Worm (Caenorhabditis elegans): ENCODE results near the gene C09B9.85.

The C09B9.85 gene

DNA sequence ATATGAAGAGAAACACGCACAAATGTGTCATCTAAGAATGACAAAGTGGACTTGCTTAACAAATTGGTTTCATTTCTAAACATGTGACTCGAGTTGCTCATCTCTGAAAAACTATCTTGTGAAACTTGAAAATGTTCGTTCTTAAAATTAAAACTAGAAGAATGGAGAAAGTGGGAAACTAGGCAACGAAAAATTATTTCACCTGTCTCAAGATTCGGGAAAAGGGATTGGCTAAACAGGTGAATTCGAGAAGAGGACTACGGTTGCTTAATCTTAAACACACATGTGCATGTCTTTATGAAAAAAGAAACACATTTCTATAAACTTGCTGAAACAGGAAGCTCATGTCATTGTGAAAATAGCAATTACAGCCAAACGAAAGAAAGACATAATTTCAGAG, 44.5 kb downstream of the C09B9.85 start, which contains the start of gene srz-24:
TSS of gene srz-24 (minus strand) at position 101 of the 400 bp plus-strand sequence.
- TF ChIP-seq F13H6.1 (tag; optimal IDR thresholded peaks at IDR 0.05) (no peak), lin-11 (tag; optimal IDR thresholded peaks at IDR 0.05) (no peak), lin-39 (tag; optimal IDR thresholded peaks at IDR 0.05) (no peak), dmd-4 (tag; optimal IDR thresholded peaks at IDR 0.05) (no peak), crh-2 (tag; optimal IDR thresholded peaks at IDR 0.05) (no peak), ztf-11 (tag; optimal IDR thresholded peaks at IDR 0.05) (no peak), sem-4 (tag; optimal IDR thresholded peaks at IDR 0.05) (no peak)

DNA sequence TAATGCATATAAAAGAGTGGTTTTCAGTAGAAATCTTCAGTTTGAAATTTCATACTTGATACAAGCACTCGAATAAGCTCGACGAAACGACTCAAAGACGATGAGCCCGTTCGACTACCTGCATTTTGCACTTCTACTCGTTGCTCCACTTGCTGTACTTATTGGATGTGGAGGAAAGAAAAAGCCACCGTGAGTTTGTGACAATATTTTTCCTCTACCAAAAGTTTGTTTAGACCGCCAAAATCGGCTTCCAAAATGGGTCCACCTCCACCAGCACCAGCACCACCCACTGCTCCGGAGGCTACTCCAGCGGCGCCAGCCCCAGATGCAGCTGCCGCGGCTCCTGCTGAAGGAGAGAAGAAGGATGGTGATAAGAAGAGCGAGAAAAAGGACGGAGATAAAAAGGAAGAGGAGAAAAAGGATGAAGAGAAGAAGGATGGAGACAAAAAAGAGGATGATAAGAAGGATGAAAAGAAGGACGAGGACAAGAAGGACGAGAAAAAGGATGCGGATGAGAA, 48.3 kb downstream of the C09B9.85 start, which contains the start of gene E03H12.5:
TSS of gene E03H12.5 (plus strand) at position 51 of the 518 bp plus-strand sequence.
- no peak for TF ChIP-seq nhr-77 (tag; optimal IDR thresholded peaks at IDR 0.05)
- no peak for TF ChIP-seq mbf-1 (tag; optimal IDR thresholded peaks at IDR 0.05)
- TF ChIP-seq R02D3.7 (tag; optimal IDR thresholded peaks at IDR 0.05) = no peak
- TF ChIP-seq sma-9 (GFP tag; optimal IDR thresholded peaks at IDR 0.05) = no peak
- TF ChIP-seq sma-9 (tag; optimal IDR thresholded peaks at IDR 0.05) = no peak
- no peak for TF ChIP-seq egl-27 (tag; optimal IDR thresholded peaks at IDR 0.05)
- TF ChIP-seq elt-3 (tag; optimal IDR thresholded peaks at IDR 0.05) = no peak
- no peak for TF ChIP-seq ztf-4 (tag; optimal IDR thresholded peaks at IDR 0.05)
- no peak for TF ChIP-seq peb-1 (tag; optimal IDR thresholded peaks at IDR 0.05)
- TF ChIP-seq sem-4 (tag; optimal IDR thresholded peaks at IDR 0.05) = no peak
- no peak for TF ChIP-seq unc-55 (GFP tag; optimal IDR thresholded peaks at IDR 0.05)
- TF ChIP-seq nhr-10 (tag; optimal IDR thresholded peaks at IDR 0.05) = no peak
- no peak for TF ChIP-seq nhr-237 (tag; optimal IDR thresholded peaks at IDR 0.05)
- TF ChIP-seq ama-1 (optimal IDR thresholded peaks at IDR 0.05) = no peak
- TF ChIP-seq C34F6.9 (tag; optimal IDR thresholded peaks at IDR 0.05) = no peak
- no peak for TF ChIP-seq unc-62 (GFP tag; optimal IDR thresholded peaks at IDR 0.05)
- no peak for TF ChIP-seq nhr-6 (tag; optimal IDR thresholded peaks at IDR 0.05)

DNA sequence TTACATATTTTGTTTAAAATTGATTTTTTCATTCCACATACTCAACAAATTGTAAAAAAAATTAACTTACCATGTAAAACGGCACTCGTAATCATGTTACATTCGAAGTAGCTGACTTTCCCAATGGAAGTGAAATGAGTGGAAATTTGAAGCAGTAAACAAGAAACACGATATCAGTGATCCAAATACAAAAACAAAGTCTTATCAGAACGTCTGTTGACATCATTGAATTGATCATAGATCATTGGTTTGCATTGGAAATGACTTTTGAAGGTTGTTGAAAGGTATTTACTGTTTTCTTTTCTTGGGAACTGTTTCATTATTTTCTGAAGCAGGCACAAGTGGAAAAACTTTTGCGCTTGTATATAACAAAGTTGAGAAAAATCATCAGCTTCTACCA, 49.6 kb downstream of the C09B9.85 start, which contains the start of gene Y9C9A.16:
TSS of gene Y9C9A.16 (minus strand) at position 131 of the 400 bp plus-strand sequence.
- TF ChIP-seq zag-1 (tag; optimal IDR thresholded peaks at IDR 0.05) = no peak
- no peak for TF ChIP-seq ztf-11 (tag; optimal IDR thresholded peaks at IDR 0.05)
- no peak for TF ChIP-seq aly-2 (tag; optimal IDR thresholded peaks at IDR 0.05)
- no peak for TF ChIP-seq peb-1 (tag; optimal IDR thresholded peaks at IDR 0.05)
- no peak for TF ChIP-seq skn-1 (tag; optimal IDR thresholded peaks at IDR 0.05)
- no peak for TF ChIP-seq nhr-11 (tag; optimal IDR thresholded peaks at IDR 0.05)
- TF ChIP-seq nhr-10 (tag; optimal IDR thresholded peaks at IDR 0.05) = no peak
- no peak for TF ChIP-seq C34F6.9 (tag; optimal IDR thresholded peaks at IDR 0.05)

All from whole organism, L2 larva.